Fruit fly (Drosophila melanogaster) whole organism, embryonic: ENCODE measurements around the gene tay.
A peak's percentile ranks its signal among the peaks of the same experiment; 100 is the strongest.

Experiments used
- Abd-B ChIP-seq: fragments of 200-800 bp; sonication (Bioruptor generic); optimal IDR thresholded peaks from 2 replicates; lab custom pipeline; 2018; ENCODE audit warnings: missing biosample characterization, mild to moderate bottlenecking, missing genetic modification characterization, moderate library complexity
- Antp ChIP-seq: fragments of 200-800 bp; sonication (Bioruptor generic); optimal IDR thresholded peaks from 3 replicates; lab custom pipeline; 2016; ENCODE audit warnings: missing biosample characterization, missing genetic modification characterization
- Atf6 ChIP-seq: fragments of 200-800 bp; sonication (Bioruptor generic); IDR thresholded peaks from 2 replicates; pipeline ENCODE4 v1.3.6; 2022; ENCODE audit warnings: missing biosample characterization, missing genetic modification characterization
- BEAF-32 ChIP-seq: fragments of 200-800 bp; sonication (Bioruptor generic); optimal IDR thresholded peaks from 3 replicates; lab custom pipeline; 2017; ENCODE audit warnings: missing biosample characterization, missing genetic modification characterization, mild to moderate bottlenecking, moderate library complexity, missing genetic modification reagents
- Bteb2 ChIP-seq: fragments of 200-800 bp; sonication (Bioruptor generic); optimal IDR thresholded peaks from 2 replicates; lab custom pipeline; 2016; ENCODE audit warnings: missing biosample characterization, missing genetic modification characterization
- CG10959 ChIP-seq: fragments of 200-800 bp; sonication (Bioruptor generic); IDR thresholded peaks from 2 replicates; pipeline ENCODE4 v1.3.6; 2022; ENCODE audit warnings: missing biosample characterization, missing genetic modification characterization
- CG11456 ChIP-seq: fragments of 200-800 bp; sonication (Bioruptor generic); IDR thresholded peaks from 3 replicates; pipeline ENCODE4 v1.3.6; 2022; ENCODE audit warnings: missing biosample characterization, missing genetic modification characterization
- CG13624 ChIP-seq: fragments of 200-800 bp; sonication (Bioruptor generic); optimal IDR thresholded peaks from 2 replicates; lab custom pipeline; 2016; ENCODE audit warnings: missing biosample characterization, missing genetic modification characterization
- CG13775 ChIP-seq: fragments of 200-800 bp; sonication (Bioruptor generic); optimal IDR thresholded peaks from 3 replicates; lab custom pipeline; 2017; ENCODE audit warnings: missing biosample characterization, mild to moderate bottlenecking, missing genetic modification characterization
- CG15479 ChIP-seq: fragments of 200-800 bp; sonication (Bioruptor generic); optimal IDR thresholded peaks from 3 replicates; lab custom pipeline; 2019; ENCODE audit warnings: missing biosample characterization, mild to moderate bottlenecking, missing genetic modification characterization, moderate library complexity
- CG17359 ChIP-seq: fragments of 200-800 bp; sonication (Bioruptor generic); optimal IDR thresholded peaks from 3 replicates; lab custom pipeline; 2018; ENCODE audit warnings: missing biosample characterization, mild to moderate bottlenecking, missing genetic modification characterization, moderate library complexity
- CG18476 ChIP-seq: fragments of 200-800 bp; sonication (Bioruptor generic); optimal IDR thresholded peaks from 2 replicates; lab custom pipeline; 2016; ENCODE audit warnings: missing biosample characterization, mild to moderate bottlenecking, missing genetic modification characterization
- CG3995 ChIP-seq: fragments of 200-800 bp; sonication (Bioruptor generic); optimal IDR thresholded peaks from 3 replicates; lab custom pipeline; 2016; ENCODE audit warnings: missing biosample characterization, missing genetic modification characterization
- CG9215 ChIP-seq: fragments of 200-800 bp; sonication (Bioruptor generic); IDR thresholded peaks from 2 replicates; pipeline ENCODE4 v1.3.6; 2022; ENCODE audit warnings: missing biosample characterization, missing genetic modification characterization
- CG9727 ChIP-seq: fragments of 200-800 bp; sonication (Bioruptor generic); optimal IDR thresholded peaks from 3 replicates; lab custom pipeline; 2017; ENCODE audit warnings: missing biosample characterization, mild to moderate bottlenecking, missing genetic modification characterization
- CTCF ChIP-seq: fragments of 200-800 bp; sonication (Bioruptor generic); optimal IDR thresholded peaks from 2 replicates; lab custom pipeline; 2017; ENCODE audit warnings: missing biosample characterization, mild to moderate bottlenecking, missing genetic modification characterization, moderate library complexity
- Dfd ChIP-seq, 2 experiments: fragments of >200 bp; optimal IDR thresholded peaks; 2 replicates each; lab custom pipeline; 2017; ENCODE audit warnings: missing biosample characterization in 2 of 2, missing genetic modification characterization in 2 of 2
- E2f1 ChIP-seq: fragments of 200-800 bp; sonication (Bioruptor generic); IDR thresholded peaks from 2 replicates; pipeline ENCODE4 v1.3.6; 2022; ENCODE audit warnings: missing biosample characterization, missing genetic modification characterization
- Fer1 ChIP-seq: fragments of 200-800 bp; sonication (Bioruptor generic); optimal IDR thresholded peaks from 2 replicates; lab custom pipeline; 2017; ENCODE audit warnings: missing biosample characterization, mild to moderate bottlenecking, missing genetic modification characterization
- HLH3B ChIP-seq: fragments of 200-800 bp; sonication (Bioruptor generic); IDR thresholded peaks from 2 replicates; pipeline ENCODE4 v1.3.6; 2022; ENCODE audit warnings: missing biosample characterization, missing genetic modification characterization
- HLHmδ ChIP-seq: fragments of 200-800 bp; sonication (Bioruptor generic); optimal IDR thresholded peaks from 2 replicates; lab custom pipeline; 2018; ENCODE audit warnings: missing biosample characterization, mild to moderate bottlenecking, missing genetic modification characterization, moderate library complexity
- Hey ChIP-seq: fragments of 200-800 bp; sonication (Bioruptor generic); optimal IDR thresholded peaks from 3 replicates; lab custom pipeline; 2018; ENCODE audit warnings: missing biosample characterization, mild to moderate bottlenecking, missing genetic modification characterization
- HmgZ ChIP-seq: fragments of 200-800 bp; sonication (Bioruptor generic); optimal IDR thresholded peaks from 2 replicates; lab custom pipeline; 2018; ENCODE audit warnings: missing biosample characterization, mild to moderate bottlenecking, missing genetic modification characterization
- Lpt ChIP-seq: fragments of >200 bp; optimal IDR thresholded peaks from 2 replicates; lab custom pipeline; 2018; ENCODE audit warnings: missing biosample characterization, missing genetic modification characterization
- Mrtf ChIP-seq: fragments of 200-800 bp; sonication (Bioruptor generic); IDR thresholded peaks from 3 replicates; pipeline ENCODE4 v1.3.6; 2022; ENCODE audit warnings: missing biosample characterization, missing genetic modification characterization
- NC2β ChIP-seq: fragments of 200-800 bp; sonication (Bioruptor generic); optimal IDR thresholded peaks from 2 replicates; lab custom pipeline; 2016; ENCODE audit warnings: missing biosample characterization, missing genetic modification characterization
- ac ChIP-seq: fragments of 200-800 bp; sonication (Bioruptor generic); optimal IDR thresholded peaks from 3 replicates; lab custom pipeline; 2017; ENCODE audit warnings: missing biosample characterization, mild to moderate bottlenecking, missing genetic modification characterization
- bbx ChIP-seq: fragments of 200-800 bp; sonication (Bioruptor generic); IDR thresholded peaks from 2 replicates; pipeline ENCODE4 v1.3.6; 2022; ENCODE audit warnings: missing biosample characterization, missing genetic modification characterization; ENCODE audit not compliant: partially characterized antibody
- btn ChIP-seq: fragments of 200-800 bp; sonication (Bioruptor generic); optimal IDR thresholded peaks from 2 replicates; lab custom pipeline; 2016; ENCODE audit warnings: missing biosample characterization, missing genetic modification characterization
- chn ChIP-seq: fragments of 200-800 bp; sonication (Bioruptor generic); optimal IDR thresholded peaks from 2 replicates; lab custom pipeline; 2016; ENCODE audit warnings: missing biosample characterization, missing genetic modification characterization
- corto ChIP-seq: fragments of 200-800 bp; sonication (Bioruptor generic); optimal IDR thresholded peaks from 2 replicates; lab custom pipeline; 2016; ENCODE audit warnings: missing biosample characterization, mild to moderate bottlenecking, missing genetic modification characterization, moderate library complexity
- croc ChIP-seq: fragments of 200-800 bp; sonication (Bioruptor generic); conservative IDR thresholded peaks from 3 replicates; pipeline ENCODE4 v1.3.6; 2022; ENCODE audit warnings: missing biosample characterization, missing genetic modification characterization
- dm ChIP-seq: fragments of 200-800 bp; sonication (Bioruptor generic); optimal IDR thresholded peaks from 3 replicates; lab custom pipeline; 2016; ENCODE audit warnings: missing biosample characterization, missing genetic modification characterization
- dysf ChIP-seq: fragments of 200-800 bp; sonication (Bioruptor generic); IDR thresholded peaks from 3 replicates; pipeline ENCODE4 v1.3.6; 2022; ENCODE audit warnings: missing biosample characterization, missing genetic modification characterization
- gcm ChIP-seq: fragments of 200-800 bp; sonication (Bioruptor generic); optimal IDR thresholded peaks from 2 replicates; lab custom pipeline; 2019; ENCODE audit warnings: missing biosample characterization, mild to moderate bottlenecking, missing genetic modification characterization, moderate library complexity
- gem ChIP-seq: fragments of 200-800 bp; sonication (Bioruptor generic); optimal IDR thresholded peaks from 2 replicates; lab custom pipeline; 2019; ENCODE audit warnings: missing biosample characterization, mild to moderate bottlenecking, missing genetic modification characterization, moderate library complexity
- ham ChIP-seq: fragments of 200-800 bp; sonication (Bioruptor generic); IDR thresholded peaks from 2 replicates; pipeline ENCODE4 v1.3.6; 2022; ENCODE audit warnings: missing biosample characterization, missing genetic modification characterization
- hkb ChIP-seq, 2 experiments: fragments of 200-800 bp in 1 of 2; fragments of >200 bp in 1 of 2; sonication (Bioruptor generic) in 1 of 2; IDR thresholded peaks in 1 of 2; optimal IDR thresholded peaks in 1 of 2; 2 replicates each; pipeline versions ENCODE4 v1.3.6 to Lab custom; 2017 to 2022; ENCODE audit warnings: missing biosample characterization in 1 of 2, missing genetic modification characterization in 1 of 2
- inv ChIP-seq: fragments of 200-800 bp; sonication (Bioruptor generic); IDR thresholded peaks from 2 replicates; pipeline ENCODE4 v1.3.6; 2022; ENCODE audit warnings: missing biosample characterization, missing genetic modification characterization; ENCODE audit not compliant: partially characterized antibody
- pb ChIP-seq: fragments of 200-800 bp; sonication (Bioruptor generic); optimal IDR thresholded peaks from 3 replicates; lab custom pipeline; 2016; ENCODE audit warnings: missing biosample characterization, missing genetic modification characterization
- pnt ChIP-seq: fragments of 200-800 bp; sonication (Bioruptor generic); optimal IDR thresholded peaks from 3 replicates; lab custom pipeline; 2016; ENCODE audit warnings: missing biosample characterization, missing genetic modification characterization
- prd ChIP-seq, 3 experiments: fragments of >200 bp in 2 of 3; fragments of 200-800 bp in 1 of 3; sonication (Bioruptor generic) in 1 of 3; optimal IDR thresholded peaks in 2 of 3; IDR thresholded peaks in 1 of 3; 2 replicates in 2 of 3; 3 replicates in 1 of 3; pipeline versions ENCODE4 v1.3.6 to Lab custom; 2017 to 2022; ENCODE audit warnings: missing biosample characterization in 1 of 3, missing genetic modification characterization in 1 of 3
- run ChIP-seq: fragments of 200-800 bp; sonication (Bioruptor generic); optimal IDR thresholded peaks from 3 replicates; lab custom pipeline; 2018; ENCODE audit warnings: missing biosample characterization, mild to moderate bottlenecking, missing genetic modification characterization
- sisA ChIP-seq: fragments of 200-800 bp; sonication (Bioruptor generic); IDR thresholded peaks from 2 replicates; pipeline ENCODE4 v1.3.6; 2022; ENCODE audit warnings: missing biosample characterization, missing genetic modification characterization
- ssp ChIP-seq: fragments of 200-800 bp; sonication (Bioruptor generic); IDR thresholded peaks from 2 replicates; pipeline ENCODE4 v1.3.6; 2022; ENCODE audit warnings: missing biosample characterization, missing genetic modification characterization
- stwl ChIP-seq: fragments of 200-800 bp; sonication (Bioruptor generic); optimal IDR thresholded peaks from 3 replicates; lab custom pipeline; 2018; ENCODE audit warnings: missing biosample characterization, mild to moderate bottlenecking, missing genetic modification characterization, moderate library complexity
- tgo ChIP-seq: fragments of 200-800 bp; sonication (Bioruptor generic); IDR thresholded peaks from 3 replicates; pipeline ENCODE4 v1.3.6; 2022; ENCODE audit warnings: missing biosample characterization, missing genetic modification characterization
- vvl ChIP-seq: fragments of 200-800 bp; sonication (Bioruptor generic); IDR thresholded peaks from 2 replicates; pipeline ENCODE4 v1.3.6; 2022; ENCODE audit warnings: missing biosample characterization, missing genetic modification characterization
- zf30C ChIP-seq: fragments of 200-800 bp; sonication (Bioruptor generic); optimal IDR thresholded peaks from 3 replicates; lab custom pipeline; 2018; ENCODE audit warnings: missing biosample characterization, mild to moderate bottlenecking, missing genetic modification characterization

Gene tay

DNA sequence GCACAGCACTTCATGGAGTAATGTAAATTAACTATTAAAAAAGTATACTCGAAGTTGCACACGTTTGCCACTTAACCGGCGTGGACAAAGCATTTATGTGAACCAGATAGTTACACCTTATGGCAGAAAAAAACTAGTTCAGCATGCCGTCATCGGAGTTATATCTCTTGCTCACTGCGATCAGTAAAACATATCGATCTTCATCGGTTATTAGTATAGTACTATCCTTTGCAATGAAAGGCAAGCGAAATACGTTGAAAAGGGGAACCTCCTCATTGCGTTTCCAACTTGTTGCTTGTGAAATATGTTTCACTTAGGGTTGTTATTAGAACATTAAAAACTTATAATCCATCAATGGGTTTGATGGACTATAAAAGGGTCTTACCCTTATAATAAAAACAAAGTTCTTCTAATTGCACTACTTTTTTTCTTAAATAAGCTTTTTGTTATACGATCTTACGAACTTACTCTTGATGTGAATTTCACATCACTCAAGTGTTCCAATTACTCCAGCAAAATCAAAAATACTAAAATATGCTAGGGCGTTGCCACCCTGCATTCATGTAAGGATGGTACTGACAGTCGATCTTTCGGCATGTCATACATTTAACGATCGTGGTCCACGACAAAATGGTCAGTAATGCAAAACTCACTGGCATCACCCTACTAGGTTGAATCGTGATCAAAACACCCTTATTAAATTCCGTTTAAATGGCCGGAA, 22.6 kb upstream of the tay start, which contains the start of gene CycD (continued):
- TF ChIP-seq CG17359: no peak
- no peak for TF ChIP-seq pb
- TF ChIP-seq BEAF-32 (GFP tag; lab: Kevin White, UChicago): peak; percentile 69
- TF ChIP-seq ssp (GFP tag; lab: Robert Waterston, UW): peak; percentile 93
- TF ChIP-seq CG13624: no peak
- TF ChIP-seq run (tag; lab: Kevin White, UChicago): no peak
- no peak for TF ChIP-seq zf30C
- peak; percentile 5 for TF ChIP-seq dm (GFP tag; lab: Kevin White, UChicago)
- no peak for TF ChIP-seq gcm
- TF ChIP-seq CG15479 (GFP tag; lab: Kevin White, UChicago): no peak
- peak; percentile 0 for TF ChIP-seq HmgZ (tag; lab: Kevin White, UChicago)
- TF ChIP-seq ac (GFP tag; lab: Kevin White, UChicago): no peak
- TF ChIP-seq tgo (GFP tag; lab: Robert Waterston, UW): peak; percentile 17; the same call in 1 of the 3 replicates
- no peak for TF ChIP-seq prd (optimal IDR thresholded peaks at IDR 0.05; lab: Kevin White, UChicago)
- TF ChIP-seq prd (GFP tag; IDR thresholded peaks at IDR 0.05; lab: Robert Waterston, UW): peak; percentile 63; the same call in 1 of the 3 replicates
- TF ChIP-seq Antp (GFP tag; lab: Kevin White, UChicago): peak; percentile 23
- TF ChIP-seq gem (tag; lab: Kevin White, UChicago): peak; percentile 62
- TF ChIP-seq CG13775: no peak
- TF ChIP-seq Abd-B (GFP tag; lab: Kevin White, UChicago): peak; percentile 88
- no peak for TF ChIP-seq Hey
- no peak for TF ChIP-seq CG9727 (GFP tag; lab: Kevin White, UChicago)
- TF ChIP-seq btn (GFP tag; lab: Kevin White, UChicago): no peak
- TF ChIP-seq corto (GFP tag; lab: Kevin White, UChicago): no peak
- no peak for TF ChIP-seq Mrtf (GFP tag; lab: Robert Waterston, UW)
- TF ChIP-seq dysf (GFP tag; lab: Robert Waterston, UW): peak; percentile 66; the same call in 2 of the 3 replicates
- no peak for TF ChIP-seq CG18476 (GFP tag; lab: Kevin White, UChicago)
- peak; percentile 53; the same call in 1 of the 2 replicates for TF ChIP-seq CG10959 (GFP tag; lab: Robert Waterston, UW)
- peak; percentile 21; the same call in 1 of the 2 replicates for TF ChIP-seq inv (GFP tag; lab: Robert Waterston, UW)
- no peak for TF ChIP-seq CG3995 (GFP tag; lab: Kevin White, UChicago)
- no peak for TF ChIP-seq Bteb2
- TF ChIP-seq NC2β (GFP tag; lab: Kevin White, UChicago): no peak
- no peak for TF ChIP-seq HLHmδ (GFP tag; lab: Kevin White, UChicago)
- TF ChIP-seq Lpt (GFP tag; lab: Kevin White, UChicago): no peak
- no peak for TF ChIP-seq Atf6 (GFP tag; lab: Robert Waterston, UW)
- TF ChIP-seq vvl (GFP tag; lab: Robert Waterston, UW): no peak
- TF ChIP-seq croc: peak; percentile 34; the same call in 1 of the 3 replicates
- TF ChIP-seq CG11456 (GFP tag; lab: Robert Waterston, UW): no peak
- no peak for TF ChIP-seq CTCF (GFP tag; lab: Kevin White, UChicago)
- 0 out of 2 replicates have a peak, but pooled peaks have one; percentile 34 for TF ChIP-seq HLH3B (GFP tag; lab: Robert Waterston, UW)
- peak; percentile 93 for TF ChIP-seq stwl
- peak; percentile 68 for TF ChIP-seq bbx (GFP tag; lab: Robert Waterston, UW)
- TF ChIP-seq hkb (optimal IDR thresholded peaks at IDR 0.05; lab: Kevin White, UChicago): no peak
- no peak for TF ChIP-seq hkb (GFP tag; IDR thresholded peaks at IDR 0.05; lab: Robert Waterston, UW)
- TF ChIP-seq pnt (GFP tag; lab: Kevin White, UChicago): no peak
- no peak for TF ChIP-seq ham (GFP tag; lab: Robert Waterston, UW)
- TF ChIP-seq Dfd (GFP tag; optimal IDR thresholded peaks at IDR 0.05; lab: Kevin White, UChicago): peak in 1 of 2 experiments; percentile 29
- no peak for TF ChIP-seq Fer1 (GFP tag; lab: Kevin White, UChicago)
- TF ChIP-seq sisA (GFP tag; lab: Robert Waterston, UW): peak; percentile 71; the same call in 1 of the 2 replicates
- TF ChIP-seq E2f1 (GFP tag; lab: Robert Waterston, UW): no peak
- no peak for TF ChIP-seq chn (GFP tag; lab: Kevin White, UChicago)
- no peak for TF ChIP-seq CG9215
